Fruit fly (Drosophila melanogaster) whole organism, pupa: Measurements from ENCODE around the gene Lst8.
A peak's percentile ranks its signal among the peaks of the same experiment; 100 is the strongest.

Experiments used
- CG10348 ChIP-seq: fragments of 200-800 bp; sonication (Bioruptor generic); IDR thresholded peaks from 2 replicates; pipeline ENCODE4 v1.3.6; 2022; ENCODE audit warnings: missing biosample characterization, missing genetic modification characterization
- CG14655 ChIP-seq: fragments of 200-800 bp; sonication (Bioruptor generic); optimal IDR thresholded peaks from 3 replicates; lab custom pipeline; 2017; ENCODE audit warnings: mild to moderate bottlenecking, missing biosample characterization, missing genetic modification reagents, missing genetic modification characterization
- CG34367 ChIP-seq: fragments of 200-800 bp; sonication (Bioruptor generic); optimal IDR thresholded peaks from 2 replicates; lab custom pipeline; 2018; ENCODE audit warnings: missing biosample characterization, mild to moderate bottlenecking, missing genetic modification characterization
- CG4496 ChIP-seq: fragments of 200-800 bp; sonication (Bioruptor generic); IDR thresholded peaks from 3 replicates; pipeline ENCODE4 v1.3.6; 2022; ENCODE audit warnings: missing biosample characterization, missing genetic modification characterization
- CG8159 ChIP-seq: fragments of 200-800 bp; sonication (Bioruptor generic); optimal IDR thresholded peaks from 3 replicates; lab custom pipeline; 2018; ENCODE audit warnings: missing biosample characterization, mild to moderate bottlenecking, missing genetic modification characterization, moderate library complexity
- CG8301 ChIP-seq: fragments of 200-800 bp; sonication (Bioruptor generic); optimal IDR thresholded peaks from 2 replicates; lab custom pipeline; 2018; ENCODE audit warnings: missing biosample characterization, mild to moderate bottlenecking, missing genetic modification characterization
- CG9948 ChIP-seq: fragments of 200-800 bp; sonication (Bioruptor generic); optimal IDR thresholded peaks from 2 replicates; lab custom pipeline; 2018; ENCODE audit warnings: missing biosample characterization, mild to moderate bottlenecking, missing genetic modification characterization, moderate library complexity
- Ets98B ChIP-seq: fragments of 200-800 bp; sonication (Bioruptor generic); IDR thresholded peaks from 2 replicates; pipeline ENCODE4 v1.3.6; 2022; ENCODE audit warnings: missing biosample characterization, missing genetic modification characterization
- Pif1A ChIP-seq: fragments of 200-800 bp; sonication (Bioruptor generic); optimal IDR thresholded peaks from 3 replicates; lab custom pipeline; 2016; ENCODE audit warnings: missing biosample characterization, missing genetic modification characterization
- Pif1B ChIP-seq: fragments of 200-800 bp; sonication (Bioruptor generic); optimal IDR thresholded peaks from 3 replicates; lab custom pipeline; 2016; ENCODE audit warnings: missing biosample characterization, missing genetic modification characterization
- gl ChIP-seq: fragments of 200-800 bp; sonication (Bioruptor generic); optimal IDR thresholded peaks from 2 replicates; lab custom pipeline; 2018; ENCODE audit warnings: missing biosample characterization, mild to moderate bottlenecking, missing genetic modification characterization
- rn ChIP-seq: fragments of 200-800 bp; sonication (Bioruptor generic); IDR thresholded peaks from 2 replicates; pipeline ENCODE4 v1.3.6; 2022; ENCODE audit warnings: missing biosample characterization, missing genetic modification characterization

dm6 chrX:9650757-9651594 is 45.2 kb upstream of the Lst8 start:
- TF ChIP-seq CG8301: peak; percentile 98
- TF ChIP-seq CG14655 (GFP tag; lab: Kevin White, UChicago): peak; percentile 99
- peak; percentile 96 for TF ChIP-seq rn (GFP tag; lab: Robert Waterston, UW)
- peak; percentile 98 for TF ChIP-seq Ets98B
- TF ChIP-seq Pif1B (GFP tag; lab: Kevin White, UChicago): peak; percentile 98
- peak; percentile 98 for TF ChIP-seq CG34367 (tag; lab: Kevin White, UChicago)
- peak; percentile 96 for TF ChIP-seq gl (tag; lab: Kevin White, UChicago)
- TF ChIP-seq CG10348 (GFP tag; lab: Robert Waterston, UW): peak; percentile 85
- TF ChIP-seq CG4496 (GFP tag; lab: Robert Waterston, UW): peak; percentile 99
- TF ChIP-seq Pif1A: peak; percentile 97
- peak; percentile 97 for TF ChIP-seq CG9948 (tag; lab: Kevin White, UChicago)
- peak; percentile 97 for TF ChIP-seq CG8159
